Worm (Caenorhabditis elegans) whole organism, mixed stage, embryonic: Measurements from ENCODE around the gene rom-2.

Source experiments
- mls-2 ChIP-seq: sonication (generic microtip); optimal IDR thresholded peaks from 2 replicates; lab custom pipeline; 2016; ENCODE audit warnings: mild to moderate bottlenecking, missing genetic modification characterization, moderate library complexity, missing compliant biosample characterization
- ztf-11 ChIP-seq: fragments of 150-350 bp; optimal IDR thresholded peaks from 2 replicates; lab custom pipeline; 2014; ENCODE audit warnings: missing biosample characterization, missing genetic modification characterization

ce11 chrIII:9592118-9592517 lies 3.3 kb downstream of the rom-2 start, which contains the start of gene acox-1.5:
- TF ChIP-seq mls-2 (tag; lab: Kevin White, UChicago) (no peak), ztf-11 (tag; lab: Kevin White, UChicago) (no peak)
